Worm (Caenorhabditis elegans) whole organism, mixed stage, embryonic: ENCODE data around the gene T07H3.7.

Experiments used
- elt-3 ChIP-seq: fragments of 150-350 bp; optimal IDR thresholded peaks from 2 replicates; lab custom pipeline; 2014; ENCODE audit warnings: missing biosample characterization, missing genetic modification characterization
- flh-1 ChIP-seq: fragments of 200-800 bp; sonication (Bioruptor generic); optimal IDR thresholded peaks from 2 replicates; lab custom pipeline; 2018; ENCODE audit warnings: mild to moderate bottlenecking, missing genetic modification characterization, moderate library complexity, missing compliant biosample characterization
- nhr-12 ChIP-seq: fragments of 150-350 bp; optimal IDR thresholded peaks from 2 replicates; lab custom pipeline; 2014; ENCODE audit warnings: missing biosample characterization, missing genetic modification characterization
- nhr-28 ChIP-seq: fragments of 150-350 bp; optimal IDR thresholded peaks from 2 replicates; lab custom pipeline; 2014; ENCODE audit warnings: missing biosample characterization, missing genetic modification characterization
- nhr-76 ChIP-seq: sonication (generic microtip); optimal IDR thresholded peaks from 2 replicates; lab custom pipeline; 2017; ENCODE audit warnings: missing biosample characterization, missing genetic modification characterization
- pha-4 ChIP-seq: fragments of 150-350 bp; optimal IDR thresholded peaks from 2 replicates; lab custom pipeline; 2018; ENCODE audit warnings: missing biosample characterization, missing genetic modification reagents, missing genetic modification characterization
- sem-2 ChIP-seq: fragments of 200-800 bp; sonication (Bioruptor generic); optimal IDR thresholded peaks from 2 replicates; lab custom pipeline; 2018; ENCODE audit warnings: mild to moderate bottlenecking, missing genetic modification characterization, missing compliant biosample characterization
- snpc-4 ChIP-seq: fragments of 150-350 bp; optimal IDR thresholded peaks from 2 replicates; lab custom pipeline; 2014; ENCODE audit warnings: missing biosample characterization, missing genetic modification characterization
- tbx-8 ChIP-seq: fragments of 200-800 bp; sonication (Bioruptor generic); optimal IDR thresholded peaks from 2 replicates; lab custom pipeline; 2018; ENCODE audit warnings: mild to moderate bottlenecking, missing genetic modification characterization, moderate library complexity, missing compliant biosample characterization
- unc-39 ChIP-seq: fragments of 150-350 bp; optimal IDR thresholded peaks from 2 replicates; lab custom pipeline; 2014; ENCODE audit warnings: missing biosample characterization, missing genetic modification characterization
- unc-62 ChIP-seq: fragments of 150-350 bp; optimal IDR thresholded peaks from 2 replicates; lab custom pipeline; 2014; ENCODE audit warnings: missing biosample characterization, missing genetic modification reagents, missing genetic modification characterization

ce11 chrII:1607575-1607974 is 17.8 kb upstream of the T07H3.7 start:
- TF ChIP-seq elt-3 (no peak), unc-62 (GFP tag; lab: Kevin White, UChicago) (no peak), flh-1 (GFP tag; lab: Kevin White, UChicago) (no peak), nhr-12 (tag; lab: Kevin White, UChicago) (no peak), nhr-76 (tag; lab: Kevin White, UChicago) (no peak), unc-39 (no peak), snpc-4 (tag; lab: Kevin White, UChicago) (no peak), pha-4 (no peak), tbx-8 (no peak), sem-2 (GFP tag; lab: Kevin White, UChicago) (no peak), nhr-28 (no peak)
